Worm (Caenorhabditis elegans) whole organism, late embryonic: ENCODE results near the gene act-1.

Experiments used
- ceh-31 ChIP-seq: sonication (generic microtip); optimal IDR thresholded peaks from 2 replicates; lab custom pipeline; 2016; ENCODE audit warnings: missing genetic modification characterization, missing compliant biosample characterization
- fkh-10 ChIP-seq: fragments of 150-350 bp; optimal IDR thresholded peaks from 2 replicates; lab custom pipeline; 2014; ENCODE audit warnings: missing biosample characterization, missing genetic modification reagents, missing genetic modification characterization
- fkh-6 ChIP-seq: sonication (generic microtip); optimal IDR thresholded peaks from 2 replicates; lab custom pipeline; 2016; ENCODE audit warnings: missing genetic modification characterization, missing compliant biosample characterization
- tbx-7 ChIP-seq: sonication (generic microtip); optimal IDR thresholded peaks from 2 replicates; lab custom pipeline; 2016; ENCODE audit warnings: missing genotype, missing genetic modification characterization, missing compliant biosample characterization

DNA sequence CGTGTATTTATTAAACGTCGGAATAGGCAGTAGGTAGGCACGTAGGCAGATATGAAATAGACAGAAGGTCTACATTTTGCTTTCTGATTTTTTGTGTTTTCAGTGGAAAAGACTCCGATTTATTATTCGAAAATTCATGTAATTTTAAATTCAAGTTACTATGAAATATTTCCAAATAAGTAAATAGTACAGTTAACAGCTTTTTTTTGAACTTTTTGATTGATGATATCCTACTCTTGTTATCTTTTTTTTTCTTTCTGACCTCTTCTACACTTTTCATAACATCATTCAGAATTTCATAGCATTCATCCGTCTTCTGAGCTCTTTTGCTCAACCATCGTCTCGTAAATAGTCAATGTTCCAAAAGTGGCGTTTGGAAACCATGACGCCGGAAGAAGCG is 17.7 kb downstream of the act-1 start, which contains the start of gene cdkl-1:
- TF ChIP-seq tbx-7 (tag; lab: Kevin White, UChicago): no peak
- TF ChIP-seq fkh-10: no peak
- no peak for TF ChIP-seq ceh-31 (tag; lab: Kevin White, UChicago)
- TF ChIP-seq fkh-6 (tag; lab: Kevin White, UChicago): no peak
